Worm (Caenorhabditis elegans): ENCODE measurements around the gene K11H12.4.

The K11H12.4 gene

DNA sequence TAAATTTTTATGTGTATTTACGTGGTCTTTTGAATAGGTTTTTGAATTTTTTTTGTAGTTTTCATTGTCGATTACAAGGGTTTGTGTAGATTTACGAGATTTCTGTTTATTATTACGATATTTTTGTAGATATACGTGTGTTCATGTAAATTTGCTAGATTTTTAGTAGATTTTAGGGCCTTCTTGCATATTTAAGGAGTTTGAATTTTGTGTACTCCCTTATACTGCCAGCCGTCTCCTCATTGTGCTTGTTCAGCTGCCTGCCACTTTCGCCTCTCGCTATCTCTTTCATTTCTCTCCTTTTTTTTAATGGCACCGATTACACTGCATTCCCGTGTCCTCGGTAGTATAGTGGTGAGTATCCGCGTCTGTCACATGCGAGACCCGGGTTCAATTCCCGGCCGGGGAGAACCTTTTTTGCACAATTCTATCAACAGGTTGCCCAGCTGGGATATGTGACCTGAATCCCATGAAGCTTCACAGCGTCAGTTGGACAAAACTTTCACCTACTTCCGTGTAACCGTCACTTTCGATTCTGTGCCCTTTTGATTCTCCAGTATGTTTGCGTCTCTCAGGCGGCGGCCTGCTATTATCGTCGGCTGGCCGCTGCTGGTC lies 7.2 kb upstream of the K11H12.4 start (continued):
- TF ChIP-seq syd-9 (tag; optimal IDR thresholded peaks at IDR 0.05) (peak; percentile 50), fkh-6 (tag; optimal IDR thresholded peaks at IDR 0.05) (peak; percentile 56), ceh-22 (tag; optimal IDR thresholded peaks at IDR 0.05) (no peak), zip-5 (tag; optimal IDR thresholded peaks at IDR 0.05) (peak; percentile 40), ref-2 (tag; optimal IDR thresholded peaks at IDR 0.05) (peak; percentile 77), elt-4 (tag; optimal IDR thresholded peaks at IDR 0.05) (peak; percentile 25), C08G9.2 (tag; optimal IDR thresholded peaks at IDR 0.05) (peak; percentile 69), sdc-2 (tag; optimal IDR thresholded peaks at IDR 0.05) (peak; percentile 60), pha-2 (tag; optimal IDR thresholded peaks at IDR 0.05) (no peak), K02D7.2 (tag; optimal IDR thresholded peaks at IDR 0.05) (peak; percentile 33), nhr-11 (tag; optimal IDR thresholded peaks at IDR 0.05) (no peak), F13H6.1 (tag; optimal IDR thresholded peaks at IDR 0.05) (peak; percentile 30), pat-9 (tag; optimal IDR thresholded peaks at IDR 0.05) (peak; percentile 68), ceh-31 (tag; optimal IDR thresholded peaks at IDR 0.05) (peak; percentile 48), ceh-9 (tag; optimal IDR thresholded peaks at IDR 0.05) (no peak), npax-4 (tag; optimal IDR thresholded peaks at IDR 0.05) (peak; percentile 23), mec-3 (tag; optimal IDR thresholded peaks at IDR 0.05; ENCODE audit: borderline replicate concordance) (no peak), hlh-15 (tag; optimal IDR thresholded peaks at IDR 0.05) (no peak), ceh-48 (tag; optimal IDR thresholded peaks at IDR 0.05) (peak; percentile 9), ceh-2 (tag; optimal IDR thresholded peaks at IDR 0.05) (peak; percentile 44), ceh-14 (tag; optimal IDR thresholded peaks at IDR 0.05) (peak; percentile 75), unc-3 (GFP tag; conservative IDR thresholded peaks at IDR 0.05) (peak; percentile 81), unc-3 (tag; optimal IDR thresholded peaks at IDR 0.05) (peak; percentile 23), ets-4 (tag; optimal IDR thresholded peaks at IDR 0.05) (peak; percentile 7), odd-2 (tag; optimal IDR thresholded peaks at IDR 0.05) (no peak), unc-86 (tag; optimal IDR thresholded peaks at IDR 0.05) (peak; percentile 67), hlh-30 (tag; optimal IDR thresholded peaks at IDR 0.05; ENCODE audit: insufficient read depth) (peak; percentile 87), pqm-1 (tag; optimal IDR thresholded peaks at IDR 0.05) (peak; percentile 55), ceh-18 (tag; optimal IDR thresholded peaks at IDR 0.05) (peak; percentile 75), eyg-1 (tag; optimal IDR thresholded peaks at IDR 0.05) (peak; percentile 34), ztf-16 (tag; optimal IDR thresholded peaks at IDR 0.05) (peak; percentile 76)

DNA sequence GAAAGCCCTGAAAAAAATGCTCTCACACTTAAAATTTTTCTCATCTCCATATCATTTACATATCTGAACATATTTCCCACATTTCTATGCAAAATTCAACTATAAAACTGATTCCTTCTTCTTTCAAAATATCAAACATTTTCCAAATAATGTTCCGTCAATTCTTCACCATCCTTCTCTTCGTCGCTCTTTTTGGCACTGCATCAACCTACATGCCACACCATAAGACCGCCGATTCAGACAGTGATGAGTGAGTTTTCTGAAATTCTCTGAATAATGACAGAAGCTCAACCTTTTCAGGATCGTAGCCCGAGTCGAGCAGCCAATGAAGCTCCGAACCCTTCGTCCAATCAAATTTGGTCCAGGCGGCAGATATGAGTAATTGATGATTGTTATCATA lies 597 bp upstream of the K11H12.4 start, which contains the start of gene K11H12.5:
K11H12.5 (plus strand) TSS at position 301 of the 400 bp plus-strand sequence.
- TF ChIP-seq pha-4 (tag; optimal IDR thresholded peaks at IDR 0.05) (no peak), unc-86 (tag; optimal IDR thresholded peaks at IDR 0.05) (no peak), ama-1 (optimal IDR thresholded peaks at IDR 0.05) (no peak), ztf-16 (tag; optimal IDR thresholded peaks at IDR 0.05) (no peak)

DNA sequence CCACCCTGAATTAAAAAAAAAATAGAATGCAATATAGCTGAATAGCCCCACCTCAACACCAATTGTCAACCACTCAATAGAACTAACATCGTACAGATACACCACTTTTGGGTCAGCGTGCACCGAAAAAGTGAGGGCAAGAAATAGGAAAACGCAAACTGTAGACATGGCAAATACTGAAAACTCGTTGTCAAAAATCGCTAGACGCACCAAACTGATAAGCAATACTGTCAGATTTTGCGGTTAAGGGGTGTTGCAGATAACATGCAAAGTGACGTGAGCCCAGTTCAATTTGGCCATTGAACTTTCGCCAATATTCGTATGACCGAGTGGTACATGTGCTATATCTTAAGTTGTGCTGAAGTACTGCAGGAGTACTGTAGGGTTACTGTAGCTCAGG lies 2.4 kb downstream of the K11H12.4 start, which contains the start of gene K11H12.3:
K11H12.3 (minus strand) TSS at position 168 of the 400 bp plus-strand sequence.
- TF ChIP-seq unc-42 (tag; optimal IDR thresholded peaks at IDR 0.05), result no peak
- no peak for TF ChIP-seq ceh-9 (tag; optimal IDR thresholded peaks at IDR 0.05)
- TF ChIP-seq hlh-13 (GFP tag; optimal IDR thresholded peaks at IDR 0.05), result no peak
- TF ChIP-seq unc-55 (GFP tag; optimal IDR thresholded peaks at IDR 0.05), result no peak

DNA sequence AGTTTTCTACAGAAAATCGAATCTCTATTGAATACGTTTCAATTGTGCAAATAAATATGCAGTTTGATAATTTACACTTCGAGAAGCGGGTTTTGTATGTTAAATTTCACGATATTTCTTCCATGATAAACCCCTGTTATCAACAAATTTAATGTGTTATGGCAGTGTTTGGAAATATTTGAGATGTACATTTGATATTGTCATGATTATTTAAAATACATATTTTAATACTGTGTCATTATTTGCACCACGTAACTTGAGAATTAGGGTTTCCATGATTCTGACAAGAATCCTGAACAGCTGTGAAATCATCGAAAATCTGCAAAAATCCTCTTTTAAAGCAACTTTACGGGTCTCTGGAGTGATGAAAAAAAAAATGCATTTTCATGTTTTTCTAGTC lies 5.2 kb downstream of the K11H12.4 start, which contains the start of gene K11H12.11:
K11H12.11 (minus strand) TSS at position 101 of the 400 bp plus-strand sequence.
- no peak for TF ChIP-seq che-1 (tag; optimal IDR thresholded peaks at IDR 0.05)
- no peak for TF ChIP-seq fkh-6 (tag; optimal IDR thresholded peaks at IDR 0.05)
- no peak for TF ChIP-seq tbx-7 (tag; optimal IDR thresholded peaks at IDR 0.05)
- TF ChIP-seq ets-4 (tag; optimal IDR thresholded peaks at IDR 0.05), result no peak
- TF ChIP-seq ceh-34 (tag; optimal IDR thresholded peaks at IDR 0.05), result no peak
- no peak for TF ChIP-seq nhr-11 (tag; optimal IDR thresholded peaks at IDR 0.05)
- no peak for TF ChIP-seq tbx-2 (tag; optimal IDR thresholded peaks at IDR 0.05)
- no peak for TF ChIP-seq K02D7.2 (tag; optimal IDR thresholded peaks at IDR 0.05)
- TF ChIP-seq unc-86 (tag; optimal IDR thresholded peaks at IDR 0.05), result no peak
- TF ChIP-seq ceh-48 (tag; optimal IDR thresholded peaks at IDR 0.05), result no peak
- no peak for TF ChIP-seq Y22D7AL.16 (tag; optimal IDR thresholded peaks at IDR 0.05)
- TF ChIP-seq unc-3 (GFP tag; conservative IDR thresholded peaks at IDR 0.05), result no peak
- no peak for TF ChIP-seq unc-3 (tag; optimal IDR thresholded peaks at IDR 0.05)
- no peak for TF ChIP-seq T23F11.4 (GFP tag; optimal IDR thresholded peaks at IDR 0.05)
- TF ChIP-seq syd-9 (tag; optimal IDR thresholded peaks at IDR 0.05), result no peak
- TF ChIP-seq pqm-1 (tag; optimal IDR thresholded peaks at IDR 0.05), result no peak
- TF ChIP-seq pha-2 (tag; optimal IDR thresholded peaks at IDR 0.05), result no peak
- no peak for TF ChIP-seq ceh-14 (tag; optimal IDR thresholded peaks at IDR 0.05)
- TF ChIP-seq ceh-45 (GFP tag; IDR thresholded peaks at IDR 0.05), result no peak
- no peak for TF ChIP-seq pag-3 (tag; optimal IDR thresholded peaks at IDR 0.05; ENCODE audit: borderline replicate concordance)
- no peak for TF ChIP-seq hlh-13 (GFP tag; optimal IDR thresholded peaks at IDR 0.05)
